1 fruit fly cellular context compared by ENCODE assay signal in genomic region chr3R:19569139-19569538, dm6.
TF ChIP-seq lines count a peak whose summit lies in the region.

No protein-coding gene starts in this region.

TF ChIP-seq in whole organism, prepupa, 60 proteins besides CTCF, POLR2A, EP300 and RAD21 (continued from another document):
- TF ChIP-seq Met (GFP tag; optimal IDR thresholded peaks at IDR 0.05; lab: Kevin White, UChicago) (no peak), Sox15 (GFP tag; optimal IDR thresholded peaks at IDR 0.05; lab: Kevin White, UChicago) (no peak)
TF ChIP-seq in whole organism, prepupa: peak in this region for 6.
